Worm (Caenorhabditis elegans) whole organism, L2 larva: ENCODE data around the gene mcu-1.

Experiments used
- C34F6.9 ChIP-seq: fragments of 150-350 bp; optimal IDR thresholded peaks from 2 replicates; lab custom pipeline; 2014; ENCODE audit warnings: missing biosample characterization, missing genetic modification characterization
- F13H6.1 ChIP-seq: sonication (generic microtip); optimal IDR thresholded peaks from 2 replicates; lab custom pipeline; 2016; ENCODE audit warnings: missing genetic modification characterization, missing compliant biosample characterization
- Y55F3AM.14 ChIP-seq: fragments of 200-800 bp; sonication (Bioruptor generic); optimal IDR thresholded peaks from 2 replicates; lab custom pipeline; 2018; ENCODE audit warnings: mild to moderate bottlenecking, missing genetic modification characterization, missing compliant biosample characterization
- alr-1 ChIP-seq: fragments of 150-350 bp; optimal IDR thresholded peaks from 2 replicates; lab custom pipeline; 2014; ENCODE audit warnings: missing biosample characterization, missing genetic modification characterization
- ama-1 ChIP-seq: fragments of 150-350 bp; optimal IDR thresholded peaks from 2 replicates; lab custom pipeline; 2018; ENCODE audit warnings: inconsistent platforms
- ceh-82 ChIP-seq: fragments of 150-350 bp; optimal IDR thresholded peaks from 2 replicates; lab custom pipeline; 2014; ENCODE audit warnings: missing biosample characterization, missing genetic modification characterization
- crh-2 ChIP-seq: sonication (generic microtip); optimal IDR thresholded peaks from 2 replicates; lab custom pipeline; 2017; ENCODE audit warnings: missing biosample characterization, missing genetic modification characterization
- elt-1 ChIP-seq: fragments of 150-350 bp; optimal IDR thresholded peaks from 2 replicates; lab custom pipeline; 2014; ENCODE audit warnings: missing biosample characterization, missing genetic modification characterization
- elt-3 ChIP-seq: sonication (generic microtip); optimal IDR thresholded peaks from 2 replicates; lab custom pipeline; 2017; ENCODE audit warnings: missing biosample characterization, missing genetic modification characterization
- lin-11 ChIP-seq: fragments of 150-350 bp; sonication (generic microtip); optimal IDR thresholded peaks from 2 replicates; lab custom pipeline; 2014; ENCODE audit warnings: missing biosample characterization, missing genetic modification characterization, inconsistent platforms, mixed read lengths
- lin-39 ChIP-seq: fragments of 150-350 bp; optimal IDR thresholded peaks from 2 replicates; lab custom pipeline; 2014; ENCODE audit warnings: missing biosample characterization, missing genetic modification reagents, missing genetic modification characterization
- lsy-2 ChIP-seq, 2 experiments: fragments of 150-350 bp in 1 of 2; sonication (generic microtip) in 1 of 2; optimal IDR thresholded peaks; 2 replicates each; lab custom pipeline; 2014 to 2017; ENCODE audit warnings: missing biosample characterization in 2 of 2, missing genetic modification characterization in 2 of 2
- mab-5 ChIP-seq: fragments of 150-350 bp; optimal IDR thresholded peaks from 2 replicates; lab custom pipeline; 2014; ENCODE audit warnings: missing biosample characterization, missing genetic modification characterization
- mbf-1 ChIP-seq: sonication (generic microtip); optimal IDR thresholded peaks from 2 replicates; lab custom pipeline; 2017; ENCODE audit warnings: missing biosample characterization, missing genetic modification characterization
- mdl-1 ChIP-seq, 2 experiments: fragments of 150-350 bp in 1 of 2; sonication (generic microtip) in 1 of 2; optimal IDR thresholded peaks; 2 replicates each; lab custom pipeline; 2017; ENCODE audit warnings: missing biosample characterization in 2 of 2, missing genetic modification characterization in 2 of 2
- nhr-10 ChIP-seq: sonication (generic microtip); optimal IDR thresholded peaks from 2 replicates; lab custom pipeline; 2017; ENCODE audit warnings: missing biosample characterization, missing genetic modification characterization
- nhr-11 ChIP-seq: fragments of 150-350 bp; optimal IDR thresholded peaks from 2 replicates; lab custom pipeline; 2014; ENCODE audit warnings: missing biosample characterization, missing genetic modification characterization
- nhr-12 ChIP-seq: fragments of 150-350 bp; optimal IDR thresholded peaks from 2 replicates; lab custom pipeline; 2014; ENCODE audit warnings: missing biosample characterization, missing genetic modification characterization
- nhr-129 ChIP-seq: fragments of 150-350 bp; optimal IDR thresholded peaks from 2 replicates; lab custom pipeline; 2014; ENCODE audit warnings: missing biosample characterization, missing genetic modification characterization
- nhr-21 ChIP-seq: fragments of 150-350 bp; optimal IDR thresholded peaks from 2 replicates; lab custom pipeline; 2014; ENCODE audit warnings: missing biosample characterization, missing genetic modification characterization
- nhr-6 ChIP-seq: fragments of 150-350 bp; optimal IDR thresholded peaks from 2 replicates; lab custom pipeline; 2014; ENCODE audit warnings: missing biosample characterization, missing genetic modification characterization
- sem-4 ChIP-seq: fragments of 150-350 bp; optimal IDR thresholded peaks from 2 replicates; lab custom pipeline; 2014; ENCODE audit warnings: missing biosample characterization, missing genetic modification reagents, missing genetic modification characterization
- skn-1 ChIP-seq: sonication (generic microtip); optimal IDR thresholded peaks from 2 replicates; lab custom pipeline; 2017; ENCODE audit warnings: missing biosample characterization, missing genetic modification characterization
- sma-3 ChIP-seq: sonication (generic microtip); optimal IDR thresholded peaks from 2 replicates; lab custom pipeline; 2016; ENCODE audit warnings: missing genetic modification reagents, missing genetic modification characterization, missing compliant biosample characterization
- sma-9 ChIP-seq, 2 experiments: fragments of 150-350 bp in 1 of 2; sonication (generic microtip) in 1 of 2; optimal IDR thresholded peaks; 2 replicates each; lab custom pipeline; 2014 to 2016; ENCODE audit warnings: missing genetic modification characterization in 2 of 2, mild to moderate bottlenecking in 1 of 2, missing biosample characterization in 1 of 2, missing compliant biosample characterization in 1 of 2, missing genetic modification reagents in 1 of 2, moderate library complexity in 1 of 2
- snpc-4 ChIP-seq: fragments of 150-350 bp; optimal IDR thresholded peaks from 2 replicates; lab custom pipeline; 2014; ENCODE audit warnings: missing biosample characterization, missing genetic modification characterization
- unc-39 ChIP-seq: fragments of 150-350 bp; optimal IDR thresholded peaks from 2 replicates; lab custom pipeline; 2014; ENCODE audit warnings: missing biosample characterization, missing genetic modification characterization
- unc-55 ChIP-seq: fragments of 150-350 bp; sonication (generic microtip); optimal IDR thresholded peaks from 3 replicates; lab custom pipeline; 2014; ENCODE audit warnings: missing biosample characterization, missing genetic modification reagents, missing genetic modification characterization
- unc-62 ChIP-seq: fragments of 150-350 bp; optimal IDR thresholded peaks from 2 replicates; lab custom pipeline; 2014; ENCODE audit warnings: missing biosample characterization, missing genetic modification reagents, missing genetic modification characterization
- zag-1 ChIP-seq: fragments of 150-350 bp; optimal IDR thresholded peaks from 2 replicates; lab custom pipeline; 2014; ENCODE audit warnings: missing biosample characterization, missing genetic modification characterization
- ztf-1 ChIP-seq: fragments of 200-800 bp; sonication (Bioruptor generic); conservative IDR thresholded peaks from 2 replicates; pipeline ENCODE4 v1.3.6; 2022; ENCODE audit warnings: missing genetic modification characterization, missing compliant biosample characterization
- ztf-11 ChIP-seq: sonication (generic microtip); optimal IDR thresholded peaks from 2 replicates; lab custom pipeline; 2017; ENCODE audit warnings: missing biosample characterization, missing genetic modification characterization
- ztf-4 ChIP-seq: fragments of 150-350 bp; optimal IDR thresholded peaks from 2 replicates; lab custom pipeline; 2014; ENCODE audit warnings: missing biosample characterization, missing genetic modification characterization

Gene mcu-1

DNA sequence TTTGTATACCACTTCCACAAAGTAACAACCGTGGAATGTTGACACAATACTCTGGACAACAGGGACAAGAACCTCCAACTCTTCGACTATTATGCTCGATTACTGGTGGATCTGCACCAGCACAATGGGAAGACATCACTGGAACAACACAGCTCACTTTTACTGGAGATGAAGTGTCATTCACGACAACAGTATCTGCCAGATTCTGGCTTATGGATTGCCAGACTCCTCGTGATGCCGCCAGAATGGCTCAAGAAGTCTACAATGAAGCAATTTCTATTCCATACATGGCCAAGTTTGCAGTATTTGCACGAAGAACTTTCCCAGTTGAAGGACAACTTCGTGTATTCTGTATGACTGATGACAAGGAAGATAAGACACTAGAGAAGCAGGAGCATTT lies 44.2 kb upstream of the mcu-1 start:
- TF ChIP-seq unc-55 (GFP tag; lab: Kevin White, UChicago) (no peak), lin-11 (tag; lab: Kevin White, UChicago) (no peak), unc-39 (tag; lab: Kevin White, UChicago) (no peak), snpc-4 (tag; lab: Kevin White, UChicago) (no peak)

DNA sequence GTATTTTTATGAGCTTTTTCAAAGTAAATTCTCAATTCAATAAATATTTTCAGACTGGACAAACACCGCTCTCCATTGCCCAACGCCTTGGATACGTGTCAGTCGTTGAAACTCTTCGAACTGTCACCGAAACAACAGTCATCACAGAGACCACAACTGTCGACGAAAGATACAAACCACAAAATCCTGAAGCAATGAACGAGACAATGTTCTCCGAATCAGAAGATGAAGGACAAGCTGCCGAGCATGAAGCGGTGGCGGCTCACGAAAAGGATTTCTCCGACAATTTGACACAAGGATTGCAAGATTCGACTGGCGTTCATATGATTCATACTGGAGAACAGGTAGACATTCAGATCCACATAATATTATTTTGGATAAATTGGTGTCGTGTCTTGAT lies 40.8 kb upstream of the mcu-1 start:
- TF ChIP-seq lin-11 (tag; lab: Kevin White, UChicago), result no peak
- no peak for TF ChIP-seq ztf-4 (tag; lab: Kevin White, UChicago)
- TF ChIP-seq sma-3 (GFP tag; lab: Kevin White, UChicago), result no peak
- no peak for TF ChIP-seq unc-55 (GFP tag; lab: Kevin White, UChicago)
- no peak for TF ChIP-seq ama-1
- no peak for TF ChIP-seq unc-62 (GFP tag; lab: Kevin White, UChicago)
- TF ChIP-seq unc-39 (tag; lab: Kevin White, UChicago), result no peak
- no peak for TF ChIP-seq elt-1 (tag; lab: Kevin White, UChicago)
- TF ChIP-seq, all 48 proteins: peak for 0

DNA sequence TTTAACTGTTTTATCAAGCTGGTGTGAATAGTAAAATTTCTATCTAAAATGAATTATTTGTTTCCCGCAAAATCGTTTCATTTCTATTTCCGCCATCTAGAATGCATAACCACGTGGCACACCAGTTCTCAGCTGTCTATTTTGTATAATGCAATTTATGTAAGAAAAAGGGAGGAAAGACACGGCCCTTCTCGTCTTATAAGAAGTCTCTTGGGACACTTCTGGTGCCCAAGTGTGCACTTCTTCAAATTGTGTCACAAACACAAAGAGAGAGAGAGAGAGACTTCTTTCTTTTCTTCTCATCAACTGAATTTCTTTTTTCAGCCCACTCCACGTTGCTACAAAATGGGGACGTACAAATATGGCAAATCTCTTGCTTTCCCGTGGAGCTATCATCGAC lies 38.2 kb upstream of the mcu-1 start:
- peak; percentile 52 for TF ChIP-seq mab-5 (tag; lab: Kevin White, UChicago)
- peak in 1 of 2 experiments; percentile 6 for TF ChIP-seq lsy-2 (tag; optimal IDR thresholded peaks at IDR 0.05; lab: Kevin White, UChicago)
- no peak for TF ChIP-seq nhr-6 (tag; lab: Kevin White, UChicago)
- peak in 1 of 2 experiments; percentile 25 for TF ChIP-seq mdl-1 (tag; optimal IDR thresholded peaks at IDR 0.05; lab: Kevin White, UChicago)
- peak; percentile 52 for TF ChIP-seq crh-2 (tag; lab: Kevin White, UChicago)

DNA sequence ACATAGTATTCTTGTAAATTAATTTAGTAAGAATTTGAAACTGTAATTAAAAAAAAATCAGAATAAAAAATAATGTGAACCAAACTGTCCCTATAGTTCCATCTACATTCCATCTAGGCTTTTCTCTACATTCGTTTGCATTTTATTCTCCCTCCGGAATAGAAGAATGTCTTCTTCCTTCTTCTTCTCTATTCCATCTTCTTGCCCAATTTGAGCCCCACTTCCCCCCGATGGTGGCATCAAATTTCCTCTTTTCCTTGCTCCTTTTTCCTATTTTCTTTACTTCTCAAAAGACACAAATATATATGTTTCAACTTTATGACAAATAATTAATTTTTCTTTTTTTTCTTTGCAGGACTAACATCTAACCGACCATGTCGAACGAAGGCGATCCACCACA lies 36.2 kb upstream of the mcu-1 start, which contains the start of gene unc-44:
TSS of gene unc-44 (plus strand) at position 356 of the 400 bp plus-strand sequence.
- no peak for TF ChIP-seq elt-3 (tag; lab: Kevin White, UChicago)
- no peak for TF ChIP-seq lin-11 (tag; lab: Kevin White, UChicago)
- TF ChIP-seq mdl-1 (tag; optimal IDR thresholded peaks at IDR 0.05; lab: Kevin White, UChicago), result no peak
- no peak for TF ChIP-seq zag-1 (tag; lab: Kevin White, UChicago)
- no peak for TF ChIP-seq sma-9 (GFP tag; optimal IDR thresholded peaks at IDR 0.05; lab: Kevin White, UChicago)
- no peak for TF ChIP-seq sma-9 (tag; optimal IDR thresholded peaks at IDR 0.05; lab: Kevin White, UChicago)
- TF ChIP-seq ama-1, result no peak
- TF ChIP-seq nhr-12 (tag; lab: Kevin White, UChicago), result no peak
- TF ChIP-seq nhr-10, result no peak
- TF ChIP-seq ztf-11 (tag; lab: Kevin White, UChicago), result no peak
- TF ChIP-seq sem-4 (tag; lab: Kevin White, UChicago), result no peak
- no peak for TF ChIP-seq lin-39 (tag; lab: Kevin White, UChicago)
- TF ChIP-seq ztf-1 (GFP tag; lab: Robert Waterston, UW), result no peak
- TF ChIP-seq, all 48 proteins: peak for 0

DNA sequence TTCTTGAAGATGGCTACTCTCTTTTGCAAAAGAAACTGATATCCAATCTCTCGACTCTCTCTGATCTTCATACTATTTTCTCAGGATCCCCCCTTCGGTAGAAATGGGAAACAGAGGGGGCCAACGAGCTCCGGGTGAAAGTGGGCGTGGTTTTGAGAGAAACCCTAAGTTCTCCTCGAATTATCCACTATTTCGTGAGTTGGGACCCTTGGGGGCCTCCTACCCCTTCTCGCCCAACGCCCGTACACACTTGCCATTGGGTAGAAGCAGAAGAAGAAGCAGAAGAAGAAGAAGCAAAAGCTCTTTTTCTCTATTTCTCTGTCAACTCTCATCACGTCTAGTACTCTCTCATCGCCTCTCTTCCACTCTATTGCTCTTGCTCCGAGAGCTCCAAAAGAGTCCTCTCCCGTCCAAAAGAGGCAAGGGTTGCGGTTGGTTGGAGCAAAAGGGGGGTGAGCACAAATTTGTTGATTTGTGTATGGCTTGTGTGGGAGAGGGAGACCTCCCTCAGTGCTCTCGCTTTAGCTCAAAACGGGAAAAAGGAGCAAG lies 35.0 kb upstream of the mcu-1 start:
- TF ChIP-seq sma-9 (GFP tag; optimal IDR thresholded peaks at IDR 0.05; lab: Kevin White, UChicago), result peak; percentile 63
- no peak for TF ChIP-seq sma-9 (tag; optimal IDR thresholded peaks at IDR 0.05; lab: Kevin White, UChicago)
- no peak for TF ChIP-seq mbf-1 (tag; lab: Kevin White, UChicago)
- TF ChIP-seq nhr-11 (tag; lab: Kevin White, UChicago), result no peak
- TF ChIP-seq nhr-6 (tag; lab: Kevin White, UChicago), result peak; percentile 25
- peak; percentile 72 for TF ChIP-seq unc-55 (GFP tag; lab: Kevin White, UChicago)
- TF ChIP-seq ceh-82 (tag; lab: Kevin White, UChicago), result no peak
- no peak for TF ChIP-seq elt-1 (tag; lab: Kevin White, UChicago)
- no peak for TF ChIP-seq ztf-4 (tag; lab: Kevin White, UChicago)
- TF ChIP-seq skn-1, result no peak
- peak; percentile 20 for TF ChIP-seq lin-39 (tag; lab: Kevin White, UChicago)
- TF ChIP-seq zag-1 (tag; lab: Kevin White, UChicago), result peak; percentile 42
- TF ChIP-seq F13H6.1 (tag; lab: Kevin White, UChicago), result peak; percentile 70
- TF ChIP-seq mdl-1 (tag; optimal IDR thresholded peaks at IDR 0.05; lab: Kevin White, UChicago), result peak in 1 of 2 experiments; percentile 37
- TF ChIP-seq lin-11 (tag; lab: Kevin White, UChicago), result peak; percentile 46
- TF ChIP-seq nhr-21 (tag; lab: Kevin White, UChicago), result no peak
- peak; percentile 24 for TF ChIP-seq crh-2 (tag; lab: Kevin White, UChicago)
- TF ChIP-seq snpc-4 (tag; lab: Kevin White, UChicago), result peak; percentile 9
- TF ChIP-seq sem-4 (tag; lab: Kevin White, UChicago), result peak; percentile 15
- TF ChIP-seq Y55F3AM.14 (GFP tag; lab: Kevin White, UChicago), result no peak
- peak; percentile 41 to 43 for TF ChIP-seq lsy-2 (tag; optimal IDR thresholded peaks at IDR 0.05; lab: Kevin White, UChicago)
- peak; percentile 76 for TF ChIP-seq nhr-129
- TF ChIP-seq C34F6.9 (tag; lab: Kevin White, UChicago), result peak; percentile 81
- peak; percentile 19 for TF ChIP-seq mab-5 (tag; lab: Kevin White, UChicago)
- no peak for TF ChIP-seq alr-1 (tag; lab: Kevin White, UChicago)
